Worm (Caenorhabditis elegans): ENCODE measurements around the gene C35A5.3.

- TF ChIP-seq aly-2 (tag; optimal IDR thresholded peaks at IDR 0.05) (no peak), skn-1 (tag; optimal IDR thresholded peaks at IDR 0.05) (no peak), ceh-82 (tag; optimal IDR thresholded peaks at IDR 0.05) (no peak), snpc-4 (tag; optimal IDR thresholded peaks at IDR 0.05) (no peak), zag-1 (tag; optimal IDR thresholded peaks at IDR 0.05) (no peak), ceh-16 (tag; optimal IDR thresholded peaks at IDR 0.05) (no peak), tbx-2 (tag; optimal IDR thresholded peaks at IDR 0.05) (no peak), ama-1 (optimal IDR thresholded peaks at IDR 0.05) (peak; percentile 3), jun-1 (tag; optimal IDR thresholded peaks at IDR 0.05) (no peak), ztf-4 (tag; optimal IDR thresholded peaks at IDR 0.05) (no peak), pha-4 (tag; optimal IDR thresholded peaks at IDR 0.05) (peak; percentile 49)
Measured at ce11 chrV:10535325-10535724, 34.1 kb upstream of the C35A5.3 start.

Measured in whole organism, L3 larva.